Fruit fly (Drosophila melanogaster) whole organism, embryonic: ENCODE measurements around the gene CG11674.

Experiments used
- Aef1 ChIP-seq: fragments of 200-800 bp; sonication (Bioruptor generic); IDR thresholded peaks from 3 replicates; pipeline ENCODE4 v1.3.6; 2022; ENCODE audit warnings: missing biosample characterization, missing genetic modification characterization
- CG10209 ChIP-seq: fragments of 200-800 bp; sonication (Bioruptor generic); optimal IDR thresholded peaks from 3 replicates; lab custom pipeline; 2017; ENCODE audit warnings: missing biosample characterization, mild to moderate bottlenecking, missing genetic modification characterization, missing genetic modification reagents
- CG10321 ChIP-seq: fragments of 200-800 bp; sonication (Bioruptor generic); IDR thresholded peaks from 2 replicates; pipeline ENCODE4 v1.3.6; 2022; ENCODE audit warnings: missing biosample characterization, missing genetic modification characterization
- CG10462 ChIP-seq: fragments of 200-800 bp; sonication (Bioruptor generic); optimal IDR thresholded peaks from 2 replicates; lab custom pipeline; 2016; ENCODE audit warnings: missing biosample characterization, missing genetic modification characterization
- CG10654 ChIP-seq: fragments of 200-800 bp; sonication (Bioruptor generic); optimal IDR thresholded peaks from 2 replicates; lab custom pipeline; 2016; ENCODE audit warnings: missing biosample characterization, missing genetic modification characterization
- CG12659 ChIP-seq: fragments of 200-800 bp; sonication (Bioruptor generic); optimal IDR thresholded peaks from 3 replicates; lab custom pipeline; 2017; ENCODE audit warnings: mild to moderate bottlenecking, missing biosample characterization, missing genetic modification reagents, missing genetic modification characterization
- CG13123 ChIP-seq: fragments of 200-800 bp; sonication (Bioruptor generic); optimal IDR thresholded peaks from 2 replicates; lab custom pipeline; 2016; ENCODE audit warnings: missing biosample characterization, missing genetic modification characterization
- CG13296 ChIP-seq: fragments of 200-800 bp; sonication (Bioruptor generic); optimal IDR thresholded peaks from 3 replicates; lab custom pipeline; 2018; ENCODE audit warnings: missing biosample characterization, mild to moderate bottlenecking, missing genetic modification characterization
- CG13624 ChIP-seq: fragments of 200-800 bp; sonication (Bioruptor generic); optimal IDR thresholded peaks from 2 replicates; lab custom pipeline; 2016; ENCODE audit warnings: missing biosample characterization, missing genetic modification characterization
- CG14014 ChIP-seq: fragments of 200-800 bp; sonication (Bioruptor generic); IDR thresholded peaks from 2 replicates; pipeline ENCODE4 v1.3.6; 2022; ENCODE audit warnings: missing biosample characterization, missing genetic modification characterization
- CG15696 ChIP-seq: fragments of 200-800 bp; sonication (Bioruptor generic); optimal IDR thresholded peaks from 2 replicates; lab custom pipeline; 2019; ENCODE audit warnings: missing biosample characterization, mild to moderate bottlenecking, missing genetic modification characterization, moderate library complexity
- CG18599 ChIP-seq: fragments of 200-800 bp; sonication (Bioruptor generic); optimal IDR thresholded peaks from 3 replicates; lab custom pipeline; 2017; ENCODE audit warnings: missing biosample characterization, missing genetic modification characterization, mild to moderate bottlenecking, moderate library complexity, missing genetic modification reagents
- CG2129 ChIP-seq: fragments of 200-800 bp; sonication (Bioruptor generic); IDR thresholded peaks from 2 replicates; pipeline ENCODE4 v1.3.6; 2022; ENCODE audit warnings: missing biosample characterization, missing genetic modification characterization; ENCODE audit not compliant: partially characterized antibody
- CG32772 ChIP-seq: fragments of 200-800 bp; sonication (Bioruptor generic); IDR thresholded peaks from 2 replicates; pipeline ENCODE4 v1.3.6; 2022; ENCODE audit warnings: missing biosample characterization, missing genetic modification characterization
- CG3281 ChIP-seq: fragments of 200-800 bp; sonication (Bioruptor generic); optimal IDR thresholded peaks from 3 replicates; lab custom pipeline; 2017; ENCODE audit warnings: missing biosample characterization, mild to moderate bottlenecking, missing genetic modification characterization
- CG33557 ChIP-seq: fragments of 200-800 bp; sonication (Bioruptor generic); optimal IDR thresholded peaks from 2 replicates; lab custom pipeline; 2019; ENCODE audit warnings: missing biosample characterization, mild to moderate bottlenecking, missing genetic modification characterization, moderate library complexity
- CG34224 ChIP-seq: fragments of 200-800 bp; sonication (Bioruptor generic); IDR thresholded peaks from 3 replicates; pipeline ENCODE4 v1.3.6; 2022; ENCODE audit warnings: missing biosample characterization, missing genetic modification characterization; ENCODE audit not compliant: partially characterized antibody
- CG4707 ChIP-seq: fragments of 200-800 bp; sonication (Bioruptor generic); optimal IDR thresholded peaks from 2 replicates; lab custom pipeline; 2018; ENCODE audit warnings: missing biosample characterization, mild to moderate bottlenecking, missing genetic modification characterization, moderate library complexity
- CG6654 ChIP-seq: fragments of 200-800 bp; sonication (Bioruptor generic); optimal IDR thresholded peaks from 2 replicates; lab custom pipeline; 2017; ENCODE audit warnings: missing biosample characterization, mild to moderate bottlenecking, missing genetic modification characterization
- CG8765 ChIP-seq: fragments of 200-800 bp; sonication (Bioruptor generic); IDR thresholded peaks from 2 replicates; pipeline ENCODE4 v1.3.6; 2022; ENCODE audit warnings: missing biosample characterization, missing genetic modification characterization
- D19A ChIP-seq: fragments of 200-800 bp; optimal IDR thresholded peaks from 3 replicates; lab custom pipeline; 2019; ENCODE audit warnings: missing biosample characterization, mild to moderate bottlenecking, missing genetic modification characterization, moderate library complexity
- Deaf1 ChIP-seq: fragments of 200-800 bp; optimal IDR thresholded peaks from 3 replicates; lab custom pipeline; 2019; ENCODE audit warnings: missing biosample characterization, mild to moderate bottlenecking, missing genetic modification characterization, moderate library complexity
- Eip74EF ChIP-seq, 2 experiments: fragments of 200-800 bp in 1 of 2; fragments of >200 bp in 1 of 2; sonication (Bioruptor generic) in 1 of 2; optimal IDR thresholded peaks; 2 replicates each; lab custom pipeline; 2017 to 2019; ENCODE audit warnings: missing biosample characterization in 2 of 2, missing genetic modification characterization in 2 of 2, mild to moderate bottlenecking in 1 of 2, moderate library complexity in 1 of 2
- Ets97D ChIP-seq: fragments of 200-800 bp; sonication (Bioruptor generic); optimal IDR thresholded peaks from 3 replicates; lab custom pipeline; 2016; ENCODE audit warnings: missing biosample characterization, missing genetic modification characterization
- HLH4C ChIP-seq: fragments of 200-800 bp; sonication (Bioruptor generic); IDR thresholded peaks from 3 replicates; pipeline ENCODE4 v1.3.6; 2022; ENCODE audit warnings: missing biosample characterization, missing genetic modification characterization; ENCODE audit not compliant: partially characterized antibody
- Hsf ChIP-seq: fragments of 200-800 bp; sonication (Bioruptor generic); optimal IDR thresholded peaks from 3 replicates; lab custom pipeline; 2016; ENCODE audit warnings: missing biosample characterization, missing genetic modification characterization
- Mrtf ChIP-seq: fragments of 200-800 bp; sonication (Bioruptor generic); IDR thresholded peaks from 3 replicates; pipeline ENCODE4 v1.3.6; 2022; ENCODE audit warnings: missing biosample characterization, missing genetic modification characterization
- Myb ChIP-seq: fragments of 200-800 bp; sonication (Bioruptor generic); optimal IDR thresholded peaks from 2 replicates; lab custom pipeline; 2016; ENCODE audit warnings: missing biosample characterization, missing genetic modification characterization
- NC2β ChIP-seq: fragments of 200-800 bp; sonication (Bioruptor generic); optimal IDR thresholded peaks from 2 replicates; lab custom pipeline; 2016; ENCODE audit warnings: missing biosample characterization, missing genetic modification characterization
- NfI ChIP-seq: fragments of 200-800 bp; sonication (Bioruptor generic); optimal IDR thresholded peaks from 3 replicates; lab custom pipeline; 2018; ENCODE audit warnings: missing biosample characterization, mild to moderate bottlenecking, missing genetic modification characterization, moderate library complexity
- Scr ChIP-seq: fragments of 200-800 bp; sonication (Bioruptor generic); IDR thresholded peaks from 2 replicates; pipeline ENCODE4 v1.3.6; 2022; ENCODE audit warnings: missing biosample characterization, missing genetic modification characterization; ENCODE audit not compliant: partially characterized antibody
- Trl ChIP-seq, 3 experiments: fragments of >200 bp in 2 of 3; fragments of 200-800 bp in 1 of 3; sonication (Bioruptor generic) in 1 of 3; optimal IDR thresholded peaks; 2 replicates in 1 of 3; 3 replicates in 2 of 3; lab custom pipeline; 2016 to 2017; ENCODE audit warnings: missing biosample characterization in 1 of 3, missing genetic modification characterization in 1 of 3
- YL-1 ChIP-seq: fragments of 200-800 bp; sonication (Bioruptor generic); optimal IDR thresholded peaks from 3 replicates; lab custom pipeline; 2017; ENCODE audit warnings: missing biosample characterization, mild to moderate bottlenecking, missing genetic modification characterization
- al ChIP-seq: fragments of 200-800 bp; sonication (Bioruptor generic); IDR thresholded peaks from 2 replicates; pipeline ENCODE4 v1.3.6; 2022; ENCODE audit warnings: missing biosample characterization, missing genetic modification characterization
- bab2 ChIP-seq: fragments of 200-800 bp; sonication (Bioruptor generic); optimal IDR thresholded peaks from 2 replicates; lab custom pipeline; 2016; ENCODE audit warnings: missing biosample characterization, missing genetic modification characterization
- bcd ChIP-seq: fragments of 200-800 bp; sonication (Bioruptor generic); optimal IDR thresholded peaks from 2 replicates; lab custom pipeline; 2017; ENCODE audit warnings: missing biosample characterization, mild to moderate bottlenecking, missing genetic modification characterization
- bigmax ChIP-seq: fragments of 200-800 bp; sonication (Bioruptor generic); optimal IDR thresholded peaks from 2 replicates; lab custom pipeline; 2018; ENCODE audit warnings: missing biosample characterization, mild to moderate bottlenecking, missing genetic modification characterization
- caup ChIP-seq: fragments of 200-800 bp; sonication (Bioruptor generic); optimal IDR thresholded peaks from 3 replicates; lab custom pipeline; 2017; ENCODE audit warnings: missing biosample characterization, mild to moderate bottlenecking, missing genetic modification characterization, moderate library complexity; ENCODE audit not compliant: severe bottlenecking
- chif ChIP-seq, 2 experiments: fragments of 200-800 bp; sonication (Bioruptor generic); optimal IDR thresholded peaks; 3 replicates each; lab custom pipeline; 2016; ENCODE audit warnings: missing biosample characterization in 2 of 2, missing genetic modification characterization in 2 of 2
- fd96Cb ChIP-seq: fragments of 200-800 bp; sonication (Bioruptor generic); optimal IDR thresholded peaks from 2 replicates; lab custom pipeline; 2018; ENCODE audit warnings: missing biosample characterization, mild to moderate bottlenecking, missing genetic modification characterization, moderate library complexity
- ind ChIP-seq: fragments of 200-800 bp; sonication (Bioruptor generic); optimal IDR thresholded peaks from 3 replicates; lab custom pipeline; 2016; ENCODE audit warnings: missing biosample characterization, missing genetic modification characterization
- inv ChIP-seq: fragments of 200-800 bp; sonication (Bioruptor generic); IDR thresholded peaks from 2 replicates; pipeline ENCODE4 v1.3.6; 2022; ENCODE audit warnings: missing biosample characterization, missing genetic modification characterization; ENCODE audit not compliant: partially characterized antibody
- pan ChIP-seq, 4 experiments: fragments of >200 bp in 3 of 4; fragments of 200-800 bp in 1 of 4; sonication (Bioruptor generic) in 1 of 4; optimal IDR thresholded peaks in 3 of 4; IDR thresholded peaks in 1 of 4; 2 replicates each; pipeline versions ENCODE4 v1.3.6 to Lab custom; 2017 to 2022; ENCODE audit warnings: missing biosample characterization in 2 of 4, missing genetic modification characterization in 2 of 4, mixed read lengths in 1 of 4
- pita ChIP-seq: fragments of 200-800 bp; sonication (Bioruptor generic); optimal IDR thresholded peaks from 2 replicates; lab custom pipeline; 2017; ENCODE audit warnings: missing biosample characterization, mild to moderate bottlenecking, missing genetic modification characterization
- row ChIP-seq: fragments of 200-800 bp; sonication (Bioruptor generic); IDR thresholded peaks from 3 replicates; pipeline ENCODE4 v1.3.6; 2022; ENCODE audit warnings: missing biosample characterization, missing genetic modification characterization
- sens ChIP-seq: fragments of 200-800 bp; sonication (Bioruptor generic); peaks from one replicate; lab custom pipeline; 2016; ENCODE audit warnings: missing biosample characterization, missing genetic modification characterization
- sr ChIP-seq: fragments of 200-800 bp; sonication (Bioruptor generic); IDR thresholded peaks from 3 replicates; pipeline ENCODE4 v1.3.6; 2022; ENCODE audit warnings: missing biosample characterization, missing genetic modification characterization

Gene CG11674

DNA sequence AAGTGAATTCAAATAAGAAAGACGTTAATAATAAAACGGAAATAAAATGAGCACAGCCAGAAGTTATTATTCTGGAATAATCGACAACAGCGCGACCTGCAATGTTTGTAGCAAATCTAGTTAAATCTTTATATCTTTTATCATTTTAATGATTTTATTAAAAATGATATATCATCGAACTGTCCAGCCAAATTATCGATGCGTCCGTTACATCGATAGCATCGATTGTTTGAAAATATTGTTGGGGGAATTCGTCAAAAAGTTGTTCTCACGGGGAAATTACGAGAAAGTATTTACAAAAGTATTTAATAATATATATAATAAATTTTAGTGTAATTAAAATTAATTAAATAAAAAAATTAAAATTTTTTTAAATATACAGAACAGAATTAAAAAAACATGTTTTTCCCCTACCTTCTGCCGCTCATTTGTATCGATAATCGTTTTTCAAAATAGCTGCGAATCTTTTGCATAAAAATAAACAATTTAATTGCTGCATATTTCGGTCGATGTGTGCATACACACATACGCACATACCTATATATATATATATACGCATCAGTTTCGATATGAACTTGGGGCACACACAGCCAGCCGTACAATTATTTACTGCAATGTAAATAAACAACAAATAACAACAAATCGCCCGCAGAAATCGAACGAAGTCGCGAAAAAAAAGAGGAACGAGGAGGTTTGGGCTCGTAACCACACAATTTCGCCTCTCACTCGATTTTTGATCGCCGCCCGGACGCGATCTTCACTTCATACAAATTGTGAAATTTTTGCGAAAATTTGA is 17.5 kb upstream of the CG11674 start, which contains the start of gene CG32599 (continued):
- TF ChIP-seq CG10209 (GFP tag; lab: Kevin White, UChicago) (peak; percentile 16), al (GFP tag; lab: Robert Waterston, UW) (peak; percentile 31; the same call in 1 of the 2 replicates), NfI (GFP tag; lab: Kevin White, UChicago) (no peak), CG10462 (GFP tag; lab: Kevin White, UChicago) (no peak), NC2β (GFP tag; lab: Kevin White, UChicago) (no peak), Eip74EF (GFP tag; optimal IDR thresholded peaks at IDR 0.05; lab: Kevin White, UChicago) (no peak), Aef1 (GFP tag; lab: Robert Waterston, UW) (0 out of 3 replicates have a peak, but pooled peaks have one; percentile 23), bab2 (no peak), inv (GFP tag; lab: Robert Waterston, UW) (peak; percentile 46), fd96Cb (tag; lab: Kevin White, UChicago) (peak; percentile 29), chif (GFP tag; optimal IDR thresholded peaks at IDR 0.05; lab: Kevin White, UChicago) (no peak), sr (no peak), CG10321 (GFP tag; lab: Robert Waterston, UW) (no peak), CG2129 (no peak; the same call in 1 of the 2 replicates), bigmax (GFP tag; lab: Kevin White, UChicago) (no peak), CG13123 (no peak), bcd (GFP tag; lab: Kevin White, UChicago) (peak; percentile 9), CG6654 (GFP tag; lab: Kevin White, UChicago) (no peak), Ets97D (GFP tag; lab: Kevin White, UChicago) (no peak), CG34224 (GFP tag; lab: Robert Waterston, UW) (peak; percentile 54; the same call in 1 of the 3 replicates), Scr (peak; percentile 68), Myb (GFP tag; lab: Kevin White, UChicago) (peak; percentile 51), YL-1 (GFP tag; lab: Kevin White, UChicago) (peak; percentile 6), pan (optimal IDR thresholded peaks at IDR 0.05; lab: Kevin White, UChicago) (no peak), pan (GFP tag; optimal IDR thresholded peaks at IDR 0.05 in 1 of 2, IDR thresholded peaks at IDR 0.05 in 1 of 2) (peak in 1 of 2 experiments; percentile 77), CG8765 (GFP tag; lab: Robert Waterston, UW) (no peak), pita (GFP tag; lab: Kevin White, UChicago) (no peak), ind (GFP tag; lab: Kevin White, UChicago) (peak; percentile 22), CG14014 (peak; percentile 30; the same call in 1 of the 2 replicates), CG3281 (GFP tag; lab: Kevin White, UChicago) (no peak), row (GFP tag; lab: Robert Waterston, UW) (peak; percentile 66), D19A (peak; percentile 37), CG10654 (GFP tag; lab: Kevin White, UChicago) (peak; percentile 18), Trl (optimal IDR thresholded peaks at IDR 0.05; lab: Kevin White, UChicago) (no peak), Trl (GFP tag; optimal IDR thresholded peaks at IDR 0.05; lab: Kevin White, UChicago) (no peak), CG18599 (GFP tag; lab: Kevin White, UChicago) (peak; percentile 10), CG32772 (GFP tag; lab: Robert Waterston, UW) (peak; percentile 11; the same call in 1 of the 2 replicates), CG13296 (peak; percentile 14), sens (GFP tag; lab: Kevin White, UChicago) (peak; percentile 36), CG12659 (GFP tag; lab: Kevin White, UChicago) (peak; percentile 5), CG4707 (GFP tag; lab: Kevin White, UChicago) (no peak), caup (GFP tag; lab: Kevin White, UChicago) (no peak), CG13624 (no peak), Deaf1 (tag; lab: Kevin White, UChicago) (no peak), CG33557 (GFP tag; lab: Kevin White, UChicago) (no peak), Hsf (GFP tag; lab: Kevin White, UChicago) (no peak), CG15696 (tag; lab: Kevin White, UChicago) (peak; percentile 21), HLH4C (GFP tag; lab: Robert Waterston, UW) (peak; percentile 81), Mrtf (GFP tag; lab: Robert Waterston, UW) (no peak)
